Worm (Caenorhabditis elegans): ENCODE results near the gene zig-2.

- no peak for TF ChIP-seq ceh-36 (tag; optimal IDR thresholded peaks at IDR 0.05)
- TF ChIP-seq ama-1 (optimal IDR thresholded peaks at IDR 0.05) = no peak
- no peak for TF ChIP-seq hmg-4 (GFP tag; optimal IDR thresholded peaks at IDR 0.05)
- no peak for TF ChIP-seq hnd-1 (tag; optimal IDR thresholded peaks at IDR 0.05)
- no peak for TF ChIP-seq scrt-1 (GFP tag; IDR thresholded peaks at IDR 0.05)
- no peak for TF ChIP-seq ceh-13 (GFP tag; optimal IDR thresholded peaks at IDR 0.05)
- TF ChIP-seq ets-7 (tag; optimal IDR thresholded peaks at IDR 0.05) = no peak
Measured at ce11 chrX:12365388-12365787, 24.1 kb upstream of the zig-2 start, which contains the start of gene F19H6.4.

Data from whole organism, early embryonic.